Fruit fly (Drosophila melanogaster): ENCODE measurements around the gene EndoU.
A peak's percentile ranks its signal among the peaks of the same experiment; 100 is the strongest.

EndoU gene

DNA sequence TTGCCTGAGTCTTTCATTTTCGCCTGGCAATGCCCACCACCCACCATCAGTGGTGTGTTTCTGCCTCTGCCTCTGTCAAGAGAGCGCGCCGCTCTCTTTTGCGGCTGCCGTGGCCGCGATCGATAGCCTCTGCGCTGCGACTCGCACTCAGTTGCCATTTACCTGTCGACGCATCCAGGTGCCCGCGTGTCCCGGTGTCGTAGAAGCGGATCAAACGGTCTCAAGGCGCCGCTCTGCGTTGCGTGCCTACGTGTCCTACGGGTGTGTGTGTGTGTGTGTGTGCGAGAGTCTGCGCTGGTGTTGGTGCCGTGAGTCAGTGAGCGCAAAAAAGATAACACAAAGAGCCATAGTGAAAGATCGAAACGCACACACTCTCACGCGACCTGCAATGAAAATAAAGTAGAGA lies 12.6 kb downstream of the EndoU start, which contains the start of gene Fbxl7 (continued):
- TF ChIP-seq dpn (GFP tag; optimal IDR thresholded peaks at IDR 0.05) (peak in 1 of 2 experiments; percentile 3), CG17359 (tag; optimal IDR thresholded peaks at IDR 0.05) (no peak), abd-A (tag; optimal IDR thresholded peaks at IDR 0.05) (peak; percentile 8), CG6791 (GFP tag; IDR thresholded peaks at IDR 0.05; ENCODE audit: partially characterized antibody) (peak; percentile 62; the same call in 1 of the 3 replicates), Jarid2 (GFP tag; optimal IDR thresholded peaks at IDR 0.05) (peak; percentile 93), Drgx (GFP tag; IDR thresholded peaks at IDR 0.05) (peak; percentile 23; the same call in 1 of the 2 replicates), CG16815 (GFP tag; optimal IDR thresholded peaks at IDR 0.05) (no peak), CG31441 (GFP tag; IDR thresholded peaks at IDR 0.05) (no peak), HLHmδ (GFP tag; optimal IDR thresholded peaks at IDR 0.05) (peak; percentile 84), vvl (GFP tag; IDR thresholded peaks at IDR 0.05) (peak; percentile 61), maf-S (GFP tag; optimal IDR thresholded peaks at IDR 0.05) (no peak), ftz-f1 (GFP tag; optimal IDR thresholded peaks at IDR 0.05) (peak; percentile 46), CG15479 (GFP tag; optimal IDR thresholded peaks at IDR 0.05) (peak; percentile 92), nmo (GFP tag; optimal IDR thresholded peaks at IDR 0.05) (peak; percentile 13), CG16813 (GFP tag; IDR thresholded peaks at IDR 0.05; ENCODE audit: partially characterized antibody) (0 out of 3 replicates have a peak, but pooled peaks have one; percentile 23), Rfx (GFP tag; IDR thresholded peaks at IDR 0.05) (0 out of 2 replicates have a peak, but pooled peaks have one; percentile 20), CG8478 (optimal IDR thresholded peaks at IDR 0.05) (peak; percentile 87), Mes4 (GFP tag; optimal IDR thresholded peaks at IDR 0.05) (no peak), CG17829 (tag; optimal IDR thresholded peaks at IDR 0.05) (peak; percentile 38), Eip74EF (GFP tag; optimal IDR thresholded peaks at IDR 0.05) (no peak), CG3163 (GFP tag; optimal IDR thresholded peaks at IDR 0.05) (peak; percentile 95), onecut (GFP tag; IDR thresholded peaks at IDR 0.05) (peak; percentile 86), pros (GFP tag; optimal IDR thresholded peaks at IDR 0.05) (peak; percentile 84), CG9215 (GFP tag; IDR thresholded peaks at IDR 0.05) (peak; percentile 62), CG2116 (GFP tag; optimal IDR thresholded peaks at IDR 0.05) (no peak), Bgb (GFP tag; IDR thresholded peaks at IDR 0.05; ENCODE audit: partially characterized antibody) (peak; percentile 46; the same call in 1 of the 2 replicates)

DNA sequence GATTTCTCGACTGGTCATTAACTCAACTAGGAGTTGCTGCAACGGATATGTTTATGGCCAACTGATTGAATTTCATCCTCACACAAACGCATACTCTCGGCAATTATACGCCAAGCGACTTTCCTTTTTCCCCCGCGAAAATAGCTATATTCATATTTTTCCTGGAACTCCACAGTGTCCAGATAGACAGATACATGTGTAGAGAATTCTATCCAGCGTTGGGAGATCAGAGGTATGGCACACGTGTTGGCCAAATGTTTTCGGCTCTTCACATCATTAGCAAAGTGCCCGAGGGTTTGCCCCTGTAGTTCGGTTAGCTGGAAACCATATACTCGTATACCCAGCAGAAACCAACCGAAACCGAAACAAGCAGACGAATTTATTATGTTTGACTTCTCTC lies 13.5 kb downstream of the EndoU start:
- peak; percentile 71 for TF ChIP-seq zen (tag; optimal IDR thresholded peaks at IDR 0.05)
- TF ChIP-seq CG8765 (GFP tag; IDR thresholded peaks at IDR 0.05), result no peak
- peak; percentile 98 for TF ChIP-seq twi (tag; optimal IDR thresholded peaks at IDR 0.05)
- TF ChIP-seq HLHmδ (GFP tag; optimal IDR thresholded peaks at IDR 0.05), result no peak
- no peak for TF ChIP-seq CG30020 (tag; optimal IDR thresholded peaks at IDR 0.05)
- no peak for TF ChIP-seq cwo (GFP tag; optimal IDR thresholded peaks at IDR 0.05)
- TF ChIP-seq CG7745 (tag; optimal IDR thresholded peaks at IDR 0.05), result no peak
- no peak for TF ChIP-seq sim (GFP tag; IDR thresholded peaks at IDR 0.05)
- TF ChIP-seq Fer3 (tag; optimal IDR thresholded peaks at IDR 0.05), result no peak

DNA sequence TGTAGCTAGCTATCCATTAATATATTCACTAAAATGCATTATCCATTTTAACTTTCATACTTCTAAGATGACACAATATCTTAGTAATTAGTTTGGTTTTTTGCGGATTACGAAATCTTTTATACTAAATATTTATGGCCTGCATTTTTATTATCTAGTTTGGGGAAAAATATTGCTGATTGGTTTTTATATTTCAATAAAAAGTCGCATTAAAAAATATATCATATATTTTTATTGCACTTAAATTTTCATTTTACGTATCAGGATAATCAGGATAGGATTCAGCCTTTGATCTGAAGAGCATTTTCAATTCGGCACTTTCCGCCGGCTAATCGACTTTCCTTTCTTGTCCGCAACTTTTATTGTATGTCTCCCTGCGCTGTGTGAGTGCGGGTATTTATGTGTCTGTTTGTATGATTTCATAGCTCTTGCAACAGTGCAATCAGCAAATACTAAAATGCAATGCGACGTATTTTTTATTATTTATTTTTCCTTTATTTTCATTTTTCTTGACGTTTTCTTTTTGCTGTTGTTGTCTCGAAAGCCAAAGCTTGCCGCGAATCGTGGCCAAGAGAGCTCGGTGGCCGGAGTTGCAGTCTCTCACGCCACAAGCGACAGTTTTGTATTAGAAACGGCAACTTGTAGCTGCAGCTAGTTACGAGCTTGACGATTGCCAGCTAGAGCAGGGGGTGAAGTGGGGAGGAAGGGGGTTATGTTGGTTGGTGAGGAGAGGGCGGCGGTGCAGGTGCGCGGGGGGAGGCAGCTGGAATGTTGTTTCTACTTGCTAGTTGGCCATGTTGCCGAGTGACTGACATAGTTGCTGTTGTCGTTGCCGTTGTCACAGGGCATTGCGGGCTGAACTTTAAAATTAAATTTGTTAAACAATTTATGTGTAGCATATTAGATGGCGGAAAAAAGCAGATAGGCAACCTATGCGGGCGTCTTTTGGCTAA lies 14.7 kb downstream of the EndoU start:
- TF ChIP-seq pita (GFP tag; optimal IDR thresholded peaks at IDR 0.05), result no peak
- TF ChIP-seq Drgx (GFP tag; IDR thresholded peaks at IDR 0.05), result peak; percentile 36
- TF ChIP-seq CG6854 (GFP tag; optimal IDR thresholded peaks at IDR 0.05), result no peak
- TF ChIP-seq CG15514 (GFP tag; optimal IDR thresholded peaks at IDR 0.05), result no peak
- no peak for TF ChIP-seq CG10959 (GFP tag; IDR thresholded peaks at IDR 0.05)
- TF ChIP-seq peb (GFP tag; IDR thresholded peaks at IDR 0.05), result no peak
- TF ChIP-seq ci (GFP tag; IDR thresholded peaks at IDR 0.05), result no peak
- TF ChIP-seq dan (GFP tag; IDR thresholded peaks at IDR 0.05), result no peak
- peak; percentile 19 for TF ChIP-seq sens (GFP tag)
- no peak for TF ChIP-seq Fer3 (tag; optimal IDR thresholded peaks at IDR 0.05)
- TF ChIP-seq Bgb (GFP tag; IDR thresholded peaks at IDR 0.05; ENCODE audit: partially characterized antibody), result no peak
- no peak for TF ChIP-seq CG12219 (GFP tag; optimal IDR thresholded peaks at IDR 0.05)
- peak; percentile 86 for TF ChIP-seq sd (tag; optimal IDR thresholded peaks at IDR 0.05)
- TF ChIP-seq Rfx (GFP tag; IDR thresholded peaks at IDR 0.05), result no peak
- TF ChIP-seq NfI (GFP tag; optimal IDR thresholded peaks at IDR 0.05), result no peak
- no peak for TF ChIP-seq Pdp1 (GFP tag; optimal IDR thresholded peaks at IDR 0.05)
